Fruit fly (Drosophila melanogaster) whole organism, embryonic: ENCODE measurements around the gene CG9150.

Experiments used
- BEAF-32 ChIP-seq: fragments of 200-800 bp; sonication (Bioruptor generic); optimal IDR thresholded peaks from 3 replicates; lab custom pipeline; 2017; ENCODE audit warnings: missing biosample characterization, missing genetic modification characterization, mild to moderate bottlenecking, moderate library complexity, missing genetic modification reagents
- CG10654 ChIP-seq: fragments of 200-800 bp; sonication (Bioruptor generic); optimal IDR thresholded peaks from 2 replicates; lab custom pipeline; 2016; ENCODE audit warnings: missing biosample characterization, missing genetic modification characterization
- CG11093 ChIP-seq: fragments of 200-800 bp; sonication (Bioruptor generic); IDR thresholded peaks from 3 replicates; pipeline ENCODE4 v1.3.6; 2022; ENCODE audit warnings: missing biosample characterization, missing genetic modification characterization
- CG11247 ChIP-seq: fragments of 200-800 bp; sonication (Bioruptor generic); IDR thresholded peaks from 2 replicates; pipeline ENCODE4 v1.3.6; 2022; ENCODE audit warnings: missing biosample characterization, missing genetic modification characterization
- CG12155 ChIP-seq: fragments of 200-800 bp; sonication (Bioruptor generic); optimal IDR thresholded peaks from 3 replicates; lab custom pipeline; 2016; ENCODE audit warnings: missing biosample characterization, missing genetic modification characterization
- CG12219 ChIP-seq: fragments of 200-800 bp; sonication (Bioruptor generic); optimal IDR thresholded peaks from 3 replicates; lab custom pipeline; 2018; ENCODE audit warnings: missing biosample characterization, mild to moderate bottlenecking, missing genetic modification characterization
- CG13775 ChIP-seq: fragments of 200-800 bp; sonication (Bioruptor generic); optimal IDR thresholded peaks from 3 replicates; lab custom pipeline; 2017; ENCODE audit warnings: missing biosample characterization, mild to moderate bottlenecking, missing genetic modification characterization
- CG14965 ChIP-seq: fragments of 200-800 bp; sonication (Bioruptor generic); optimal IDR thresholded peaks from 2 replicates; lab custom pipeline; 2016; ENCODE audit warnings: missing biosample characterization, missing genetic modification characterization, borderline replicate concordance
- CG2712 ChIP-seq: fragments of 200-800 bp; optimal IDR thresholded peaks from 3 replicates; lab custom pipeline; 2019; ENCODE audit warnings: missing biosample characterization, mild to moderate bottlenecking, missing genetic modification characterization, moderate library complexity
- CG31224 ChIP-seq: fragments of 200-800 bp; sonication (Bioruptor generic); IDR thresholded peaks from 2 replicates; pipeline ENCODE4 v1.3.6; 2022; ENCODE audit warnings: missing biosample characterization, missing genetic modification characterization
- CG31388 ChIP-seq: fragments of 200-800 bp; sonication (Bioruptor generic); optimal IDR thresholded peaks from 2 replicates; lab custom pipeline; 2016; ENCODE audit warnings: missing biosample characterization, missing genetic modification characterization
- CG4282 ChIP-seq: fragments of 200-800 bp; sonication (Bioruptor generic); optimal IDR thresholded peaks from 2 replicates; lab custom pipeline; 2016; ENCODE audit warnings: missing biosample characterization, missing genetic modification characterization
- CG5180 ChIP-seq: fragments of 200-800 bp; sonication (Bioruptor generic); optimal IDR thresholded peaks from 3 replicates; lab custom pipeline; 2017; ENCODE audit warnings: missing biosample characterization, missing genetic modification characterization, mild to moderate bottlenecking, moderate library complexity, missing genetic modification reagents
- CG6765 ChIP-seq: fragments of 200-800 bp; sonication (Bioruptor generic); optimal IDR thresholded peaks from 3 replicates; lab custom pipeline; 2017; ENCODE audit warnings: missing biosample characterization, mild to moderate bottlenecking, missing genetic modification characterization
- CG8359 ChIP-seq: fragments of 200-800 bp; sonication (Bioruptor generic); optimal IDR thresholded peaks from 2 replicates; lab custom pipeline; 2017; ENCODE audit warnings: missing biosample characterization, mild to moderate bottlenecking, missing genetic modification characterization, borderline replicate concordance
- CG9215 ChIP-seq: fragments of 200-800 bp; sonication (Bioruptor generic); IDR thresholded peaks from 2 replicates; pipeline ENCODE4 v1.3.6; 2022; ENCODE audit warnings: missing biosample characterization, missing genetic modification characterization
- Camta ChIP-seq: fragments of 200-800 bp; sonication (Bioruptor generic); optimal IDR thresholded peaks from 2 replicates; lab custom pipeline; 2016; ENCODE audit warnings: missing biosample characterization, missing genetic modification characterization
- CoRest ChIP-seq: fragments of 200-800 bp; sonication (Bioruptor generic); optimal IDR thresholded peaks from 3 replicates; lab custom pipeline; 2018; ENCODE audit warnings: missing biosample characterization, mild to moderate bottlenecking, missing genetic modification characterization, moderate library complexity
- D19A ChIP-seq: fragments of 200-800 bp; optimal IDR thresholded peaks from 3 replicates; lab custom pipeline; 2019; ENCODE audit warnings: missing biosample characterization, mild to moderate bottlenecking, missing genetic modification characterization, moderate library complexity
- D19B ChIP-seq: fragments of 200-800 bp; sonication (Bioruptor generic); optimal IDR thresholded peaks from 2 replicates; lab custom pipeline; 2017; ENCODE audit warnings: missing biosample characterization, mild to moderate bottlenecking, missing genetic modification characterization
- Doc2 ChIP-seq: fragments of 200-800 bp; sonication (Bioruptor generic); IDR thresholded peaks from 2 replicates; pipeline ENCODE4 v1.3.6; 2022; ENCODE audit warnings: missing biosample characterization, missing genetic modification characterization
- Dref ChIP-seq: fragments of 200-800 bp; sonication (Bioruptor generic); IDR thresholded peaks from 2 replicates; pipeline ENCODE4 v1.3.6; 2022; ENCODE audit warnings: missing biosample characterization, missing genetic modification characterization
- Drgx ChIP-seq: fragments of 200-800 bp; sonication (Bioruptor generic); IDR thresholded peaks from 2 replicates; pipeline ENCODE4 v1.3.6; 2022; ENCODE audit warnings: missing biosample characterization, missing genetic modification characterization
- Fer3 ChIP-seq: fragments of 200-800 bp; sonication (Bioruptor generic); optimal IDR thresholded peaks from 2 replicates; lab custom pipeline; 2018; ENCODE audit warnings: missing biosample characterization, mild to moderate bottlenecking, missing genetic modification characterization, moderate library complexity
- HmgZ ChIP-seq: fragments of 200-800 bp; sonication (Bioruptor generic); optimal IDR thresholded peaks from 2 replicates; lab custom pipeline; 2018; ENCODE audit warnings: missing biosample characterization, mild to moderate bottlenecking, missing genetic modification characterization
- Hmx ChIP-seq: fragments of 200-800 bp; sonication (Bioruptor generic); optimal IDR thresholded peaks from 2 replicates; lab custom pipeline; 2016; ENCODE audit warnings: missing biosample characterization, missing genetic modification characterization
- Hr39 ChIP-seq: fragments of >200 bp; optimal IDR thresholded peaks from 2 replicates; lab custom pipeline; 2017
- Kr ChIP-seq: fragments of 200-800 bp; sonication (Bioruptor generic); optimal IDR thresholded peaks from 2 replicates; lab custom pipeline; 2017; ENCODE audit warnings: missing biosample characterization, mild to moderate bottlenecking, missing genetic modification characterization
- Lim3 ChIP-seq: fragments of 200-800 bp; sonication (Bioruptor generic); IDR thresholded peaks from 2 replicates; pipeline ENCODE4 v1.3.6; 2022; ENCODE audit warnings: missing biosample characterization, missing genetic modification characterization
- NFAT ChIP-seq: fragments of 200-800 bp; sonication (Bioruptor generic); IDR thresholded peaks from 2 replicates; pipeline ENCODE4 v1.3.6; 2022; ENCODE audit warnings: missing biosample characterization, missing genetic modification characterization
- Opbp ChIP-seq: fragments of 200-800 bp; sonication (Bioruptor generic); IDR thresholded peaks from 3 replicates; pipeline ENCODE4 v1.3.6; 2022; ENCODE audit warnings: missing biosample characterization, missing genetic modification characterization; ENCODE audit not compliant: partially characterized antibody
- Rx ChIP-seq: fragments of 200-800 bp; sonication (Bioruptor generic); IDR thresholded peaks from 2 replicates; pipeline ENCODE4 v1.3.6; 2022; ENCODE audit warnings: missing biosample characterization, missing genetic modification characterization
- Sry-β ChIP-seq: fragments of 200-800 bp; sonication (Bioruptor generic); optimal IDR thresholded peaks from 2 replicates; lab custom pipeline; 2018; ENCODE audit warnings: missing biosample characterization, mild to moderate bottlenecking, missing genetic modification characterization, moderate library complexity
- TFAM ChIP-seq: fragments of 200-800 bp; sonication (Bioruptor generic); optimal IDR thresholded peaks from 2 replicates; lab custom pipeline; 2017; ENCODE audit warnings: missing biosample characterization, missing genetic modification characterization, inconsistent platforms
- Usf ChIP-seq: fragments of 200-800 bp; sonication (Bioruptor generic); optimal IDR thresholded peaks from 2 replicates; lab custom pipeline; 2017; ENCODE audit warnings: missing genotype, missing biosample characterization, missing genetic modification characterization
- aop ChIP-seq: fragments of 200-800 bp; sonication (Bioruptor generic); IDR thresholded peaks from 2 replicates; pipeline ENCODE4 v1.3.6; 2022; ENCODE audit warnings: missing biosample characterization, missing genetic modification characterization
- ash1 ChIP-seq: fragments of 200-800 bp; sonication (Bioruptor generic); optimal IDR thresholded peaks from 2 replicates; lab custom pipeline; 2018; ENCODE audit warnings: missing biosample characterization, mild to moderate bottlenecking, missing genetic modification characterization
- bigmax ChIP-seq: fragments of 200-800 bp; sonication (Bioruptor generic); optimal IDR thresholded peaks from 2 replicates; lab custom pipeline; 2018; ENCODE audit warnings: missing biosample characterization, mild to moderate bottlenecking, missing genetic modification characterization
- br ChIP-seq: fragments of >200 bp; optimal IDR thresholded peaks from 2 replicates; lab custom pipeline; 2017
- croc ChIP-seq: fragments of 200-800 bp; sonication (Bioruptor generic); conservative IDR thresholded peaks from 3 replicates; pipeline ENCODE4 v1.3.6; 2022; ENCODE audit warnings: missing biosample characterization, missing genetic modification characterization
- dysf ChIP-seq: fragments of 200-800 bp; sonication (Bioruptor generic); IDR thresholded peaks from 3 replicates; pipeline ENCODE4 v1.3.6; 2022; ENCODE audit warnings: missing biosample characterization, missing genetic modification characterization
- emc ChIP-seq: fragments of 200-800 bp; sonication (Bioruptor generic); optimal IDR thresholded peaks from 2 replicates; lab custom pipeline; 2016; ENCODE audit warnings: missing biosample characterization, missing genetic modification characterization
- fru ChIP-seq: fragments of >200 bp; optimal IDR thresholded peaks from 2 replicates; lab custom pipeline; 2017
- gce ChIP-seq: fragments of 200-800 bp; sonication (Bioruptor generic); IDR thresholded peaks from 3 replicates; pipeline ENCODE4 v1.3.6; 2022; ENCODE audit warnings: missing biosample characterization, missing genetic modification characterization
- kah ChIP-seq: fragments of 200-800 bp; sonication (Bioruptor generic); optimal IDR thresholded peaks from 2 replicates; lab custom pipeline; 2018; ENCODE audit warnings: missing biosample characterization, mild to moderate bottlenecking, missing genetic modification characterization
- lbe ChIP-seq: fragments of 200-800 bp; sonication (Bioruptor generic); optimal IDR thresholded peaks from 2 replicates; lab custom pipeline; 2016; ENCODE audit warnings: missing biosample characterization, mild to moderate bottlenecking, missing genetic modification characterization
- maf-S ChIP-seq: fragments of 200-800 bp; sonication (Bioruptor generic); optimal IDR thresholded peaks from 2 replicates; lab custom pipeline; 2016; ENCODE audit warnings: missing biosample characterization, missing genetic modification characterization
- nau ChIP-seq: fragments of 200-800 bp; sonication (Bioruptor generic); optimal IDR thresholded peaks from 3 replicates; lab custom pipeline; 2017; ENCODE audit warnings: missing biosample characterization, mild to moderate bottlenecking, missing genetic modification characterization, missing genetic modification reagents
- odd ChIP-seq: fragments of 200-800 bp; sonication (Bioruptor generic); optimal IDR thresholded peaks from 2 replicates; lab custom pipeline; 2017; ENCODE audit warnings: missing biosample characterization, mild to moderate bottlenecking, missing genetic modification characterization
- repo ChIP-seq: fragments of 200-800 bp; sonication (Bioruptor generic); optimal IDR thresholded peaks from 2 replicates; lab custom pipeline; 2016; ENCODE audit warnings: missing biosample characterization, missing genetic modification characterization
- salm ChIP-seq: fragments of 200-800 bp; sonication (Bioruptor generic); optimal IDR thresholded peaks from 2 replicates; lab custom pipeline; 2018; ENCODE audit warnings: missing biosample characterization, mild to moderate bottlenecking, missing genetic modification characterization
- usp ChIP-seq: fragments of >200 bp; optimal IDR thresholded peaks from 2 replicates; lab custom pipeline; 2017; ENCODE audit warnings: missing biosample characterization, missing genetic modification characterization
- zen2 ChIP-seq: fragments of 200-800 bp; sonication (Bioruptor generic); IDR thresholded peaks from 3 replicates; pipeline ENCODE4 v1.3.6; 2022; ENCODE audit warnings: missing biosample characterization, missing genetic modification characterization; ENCODE audit not compliant: partially characterized antibody
- zf30C ChIP-seq: fragments of 200-800 bp; sonication (Bioruptor generic); optimal IDR thresholded peaks from 3 replicates; lab custom pipeline; 2018; ENCODE audit warnings: missing biosample characterization, mild to moderate bottlenecking, missing genetic modification characterization

The CG9150 gene

dm6 chr2L:6050575-6050974 is 17.8 kb downstream of the CG9150 start, which contains the start of gene CG9135 (continued):
- no peak for TF ChIP-seq ash1 (GFP tag; lab: Kevin White, UChicago)
- TF ChIP-seq Dref (GFP tag; lab: Robert Waterston, UW): peak; percentile 100
- TF ChIP-seq Kr (GFP tag; lab: Kevin White, UChicago): no peak
- TF ChIP-seq repo (GFP tag; lab: Kevin White, UChicago): no peak
- no peak for TF ChIP-seq Doc2 (GFP tag; lab: Robert Waterston, UW)
- peak; percentile 88 for TF ChIP-seq bigmax (GFP tag; lab: Kevin White, UChicago)
- no peak for TF ChIP-seq emc (GFP tag; lab: Kevin White, UChicago)
- no peak for TF ChIP-seq gce (GFP tag; lab: Robert Waterston, UW)
- TF ChIP-seq CG14965 (GFP tag; lab: Kevin White, UChicago): no peak
- TF ChIP-seq nau (GFP tag; lab: Kevin White, UChicago): no peak
- TF ChIP-seq BEAF-32 (GFP tag; lab: Kevin White, UChicago): peak; percentile 96
- TF ChIP-seq D19B (GFP tag; lab: Kevin White, UChicago): no peak
- no peak for TF ChIP-seq TFAM (GFP tag; lab: Kevin White, UChicago)
- TF ChIP-seq Usf (GFP tag; lab: Kevin White, UChicago): no peak
- no peak for TF ChIP-seq Camta
- TF ChIP-seq usp (GFP tag; lab: Kevin White, UChicago): no peak
- TF ChIP-seq D19A (tag; lab: Kevin White, UChicago): no peak
- no peak for TF ChIP-seq CG12219
- TF ChIP-seq zf30C (GFP tag; lab: Kevin White, UChicago): no peak
- TF ChIP-seq salm: no peak
- no peak for TF ChIP-seq CG11247 (GFP tag; lab: Robert Waterston, UW)
- TF ChIP-seq Fer3 (tag; lab: Kevin White, UChicago): peak; percentile 9
- TF ChIP-seq kah (GFP tag; lab: Kevin White, UChicago): no peak
- TF ChIP-seq CG6765 (GFP tag; lab: Kevin White, UChicago): no peak
- no peak for TF ChIP-seq maf-S (GFP tag; lab: Kevin White, UChicago)
- no peak for TF ChIP-seq CG31224 (GFP tag; lab: Robert Waterston, UW)
- TF ChIP-seq Hr39 (lab: Kevin White, UChicago): no peak
- no peak for TF ChIP-seq Sry-β (GFP tag; lab: Kevin White, UChicago)
- TF ChIP-seq br (lab: Kevin White, UChicago): no peak
- TF ChIP-seq CG4282: no peak
- TF ChIP-seq CG9215 (GFP tag; lab: Robert Waterston, UW): no peak
- no peak for TF ChIP-seq dysf (GFP tag; lab: Robert Waterston, UW)
- peak; percentile 36 for TF ChIP-seq CG2712 (tag; lab: Kevin White, UChicago)
- TF ChIP-seq Lim3: no peak
- no peak for TF ChIP-seq CG13775
- TF ChIP-seq CG12155 (GFP tag; lab: Kevin White, UChicago): no peak
- TF ChIP-seq croc (GFP tag; lab: Robert Waterston, UW): no peak
- no peak for TF ChIP-seq CG11093 (GFP tag; lab: Robert Waterston, UW)
- TF ChIP-seq aop (GFP tag; lab: Robert Waterston, UW): no peak
- no peak for TF ChIP-seq lbe
- TF ChIP-seq CG31388 (GFP tag; lab: Kevin White, UChicago): no peak
- peak; percentile 23 for TF ChIP-seq HmgZ
- TF ChIP-seq CG8359 (GFP tag; lab: Kevin White, UChicago): no peak
- TF ChIP-seq zen2 (GFP tag; lab: Robert Waterston, UW): peak; percentile 99
- peak; percentile 99 for TF ChIP-seq Opbp (GFP tag; lab: Robert Waterston, UW)
- no peak for TF ChIP-seq CG5180 (GFP tag; lab: Kevin White, UChicago)
- TF ChIP-seq odd (GFP tag; lab: Kevin White, UChicago): no peak
- peak; percentile 54 for TF ChIP-seq CoRest (tag; lab: Kevin White, UChicago)
- TF ChIP-seq NFAT: no peak
- TF ChIP-seq CG10654: no peak
- TF ChIP-seq fru (lab: Kevin White, UChicago): no peak
- no peak for TF ChIP-seq Drgx (GFP tag; lab: Robert Waterston, UW)
- TF ChIP-seq Hmx (GFP tag; lab: Kevin White, UChicago): no peak
- no peak for TF ChIP-seq Rx (GFP tag; lab: Robert Waterston, UW)
